Worm (Caenorhabditis elegans): ENCODE results near the gene W08F4.13.

W08F4.13 gene

ce11 chrII:622478-622877, 37.9 kb downstream of the W08F4.13 start (continued):
- TF ChIP-seq D1046.2 (GFP tag; IDR thresholded peaks at IDR 0.05): no peak
- TF ChIP-seq daf-16 (GFP tag; optimal IDR thresholded peaks at IDR 0.05): no peak
- peak; percentile 39 for TF ChIP-seq daf-16 (tag; optimal IDR thresholded peaks at IDR 0.05)
- TF ChIP-seq dve-1 (tag; optimal IDR thresholded peaks at IDR 0.05; ENCODE audit: insufficient read depth): peak; percentile 24
- TF ChIP-seq mdt-29 (GFP tag; IDR thresholded peaks at IDR 0.05): no peak
- TF ChIP-seq zip-2 (tag; optimal IDR thresholded peaks at IDR 0.05): no peak
- no peak for TF ChIP-seq ama-1 (optimal IDR thresholded peaks at IDR 0.05)

ce11 chrII:624443-624842, 39.8 kb downstream of the W08F4.13 start, which contains the start of gene T04B8.5:
Gene T04B8.5 (minus strand): TSS chrII:624543.
- peak; percentile 55 for TF ChIP-seq aha-1 (tag)
- no peak for TF ChIP-seq mxl-3 (GFP tag; optimal IDR thresholded peaks at IDR 0.05)
- TF ChIP-seq ztf-11 (tag; optimal IDR thresholded peaks at IDR 0.05): no peak

- TF ChIP-seq Y105C5A.15 (GFP tag; IDR thresholded peaks at IDR 0.05) (no peak), skn-1 (tag; optimal IDR thresholded peaks at IDR 0.05) (no peak), ceh-82 (tag; optimal IDR thresholded peaks at IDR 0.05) (no peak), lim-7 (GFP tag; IDR thresholded peaks at IDR 0.05) (no peak), lin-29 (GFP tag; IDR thresholded peaks at IDR 0.05) (no peak), D1046.2 (GFP tag; IDR thresholded peaks at IDR 0.05) (no peak), ceh-28 (tag; optimal IDR thresholded peaks at IDR 0.05) (no peak), lin-39 (tag; optimal IDR thresholded peaks at IDR 0.05) (no peak), ceh-20 (GFP tag; IDR thresholded peaks at IDR 0.05) (no peak), dpl-1 (GFP tag; optimal IDR thresholded peaks at IDR 0.05) (peak; percentile 3), attf-4 (tag; optimal IDR thresholded peaks at IDR 0.05) (no peak), saeg-2 (GFP tag; IDR thresholded peaks at IDR 0.05) (no peak), Y5F2A.4 (GFP tag; optimal IDR thresholded peaks at IDR 0.05) (no peak), Y75B8A.6 (GFP tag; IDR thresholded peaks at IDR 0.05) (no peak), sdz-12 (GFP tag; optimal IDR thresholded peaks at IDR 0.05) (no peak), dmd-9 (GFP tag; IDR thresholded peaks at IDR 0.05) (no peak), dmd-6 (GFP tag; IDR thresholded peaks at IDR 0.05) (no peak), R02D3.7 (tag; optimal IDR thresholded peaks at IDR 0.05) (no peak), nhr-77 (tag; optimal IDR thresholded peaks at IDR 0.05) (no peak), lsy-2 (tag; optimal IDR thresholded peaks at IDR 0.05) (no peak), zip-11 (GFP tag; IDR thresholded peaks at IDR 0.05) (no peak), daf-16 (GFP tag; optimal IDR thresholded peaks at IDR 0.05) (peak in 1 of 2 experiments; percentile 42), daf-16 (tag; optimal IDR thresholded peaks at IDR 0.05) (no peak), lin-13 (GFP tag; optimal IDR thresholded peaks at IDR 0.05) (no peak), ctbp-1 (GFP tag; IDR thresholded peaks at IDR 0.05) (no peak), set-16 (GFP tag; IDR thresholded peaks at IDR 0.05) (peak; percentile 20; the same call in 1 of the 2 replicates), mdl-1 (tag; optimal IDR thresholded peaks at IDR 0.05) (peak in 1 of 2 experiments; percentile 17), F26F4.8 (GFP tag; conservative IDR thresholded peaks at IDR 0.05) (no peak), ceh-32 (tag; optimal IDR thresholded peaks at IDR 0.05; ENCODE audit: poor library complexity) (no peak), unc-62 (GFP tag; optimal IDR thresholded peaks at IDR 0.05 in 1 of 2) (peak in 1 of 2 experiments; percentile 5), unc-62 (tag; optimal IDR thresholded peaks at IDR 0.05) (no peak), tag-97 (GFP tag; IDR thresholded peaks at IDR 0.05) (no peak), madf-9 (GFP tag; conservative IDR thresholded peaks at IDR 0.05) (no peak), snpc-1.2 (GFP tag; IDR thresholded peaks at IDR 0.05) (no peak), aha-1 (tag) (no peak), spr-1 (tag; optimal IDR thresholded peaks at IDR 0.05) (no peak), aly-2 (tag; optimal IDR thresholded peaks at IDR 0.05) (no peak), mdt-29 (GFP tag; IDR thresholded peaks at IDR 0.05) (no peak), lin-38 (GFP tag; IDR thresholded peaks at IDR 0.05) (no peak; the same call in 1 of the 2 replicates), F44E2.7 (GFP tag; IDR thresholded peaks at IDR 0.05) (no peak), mes-2 (tag; optimal IDR thresholded peaks at IDR 0.05; ENCODE audit: poor library complexity, severe bottlenecking) (no peak), nhr-10 (tag; optimal IDR thresholded peaks at IDR 0.05) (no peak), nhr-237 (tag; optimal IDR thresholded peaks at IDR 0.05) (no peak), madf-5 (GFP tag; IDR thresholded peaks at IDR 0.05) (no peak)
Measured at ce11 chrII:625926-626325, 41.3 kb downstream of the W08F4.13 start.
